Worm (Caenorhabditis elegans): ENCODE data around the gene F08F1.9.

DNA sequence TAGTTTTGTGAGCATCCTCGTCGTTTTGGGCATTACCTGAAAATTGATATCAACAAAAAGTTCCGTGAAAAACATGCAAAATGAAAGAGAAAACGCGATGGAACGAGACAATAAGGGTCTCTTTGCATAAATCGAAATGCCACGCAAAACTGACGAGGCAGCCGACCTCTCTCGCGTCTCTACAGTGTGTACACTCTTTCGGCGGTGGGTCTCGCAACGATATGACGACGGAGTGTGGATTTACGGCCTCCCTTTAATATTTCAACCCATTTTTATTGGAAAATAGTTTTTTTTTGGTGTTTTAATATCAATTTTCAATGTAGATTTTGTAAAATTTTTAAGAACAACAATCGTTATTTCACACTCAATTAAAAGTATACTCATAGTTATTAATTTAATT is 11.4 kb upstream of the F08F1.9 start, which contains the start of gene tag-123:
- no peak for TF ChIP-seq sea-2 (GFP tag; IDR thresholded peaks at IDR 0.05)
- no peak for TF ChIP-seq egl-44 (GFP tag; IDR thresholded peaks at IDR 0.05)
- TF ChIP-seq snpc-4 (GFP tag; optimal IDR thresholded peaks at IDR 0.05), result no peak
- peak in 2 of 4 experiments; percentile 7 to 13 for TF ChIP-seq snpc-4 (tag; optimal IDR thresholded peaks at IDR 0.05)
- TF ChIP-seq madf-3 (GFP tag; IDR thresholded peaks at IDR 0.05), result no peak
- TF ChIP-seq nhr-120 (GFP tag; IDR thresholded peaks at IDR 0.05), result no peak
- no peak for TF ChIP-seq Y67H2A.10 (GFP tag; conservative IDR thresholded peaks at IDR 0.05)
- no peak for TF ChIP-seq B0261.1 (tag; optimal IDR thresholded peaks at IDR 0.05)
- TF ChIP-seq him-1 (tag; optimal IDR thresholded peaks at IDR 0.05), result no peak
- TF ChIP-seq ztf-28 (GFP tag; IDR thresholded peaks at IDR 0.05), result no peak
- TF ChIP-seq lin-40 (tag; optimal IDR thresholded peaks at IDR 0.05), result peak; percentile 14
- TF ChIP-seq B0336.3 (GFP tag; IDR thresholded peaks at IDR 0.05), result no peak
